Fruit fly (Drosophila melanogaster) whole organism, embryonic: ENCODE measurements around the gene Cpr73D.

ENCODE experiments used
- CG10321 ChIP-seq: fragments of 200-800 bp; sonication (Bioruptor generic); IDR thresholded peaks from 2 replicates; pipeline ENCODE4 v1.3.6; 2022; ENCODE audit warnings: missing biosample characterization, missing genetic modification characterization
- CG11398 ChIP-seq: fragments of 200-800 bp; sonication (Bioruptor generic); optimal IDR thresholded peaks from 2 replicates; lab custom pipeline; 2016; ENCODE audit warnings: missing biosample characterization, missing genetic modification characterization
- CG11504 ChIP-seq: fragments of 200-800 bp; sonication (Bioruptor generic); optimal IDR thresholded peaks from 3 replicates; lab custom pipeline; 2019; ENCODE audit warnings: missing biosample characterization, mild to moderate bottlenecking, missing genetic modification characterization, moderate library complexity
- CG14050 ChIP-seq: fragments of 200-800 bp; sonication (Bioruptor generic); IDR thresholded peaks from 3 replicates; pipeline ENCODE4 v1.3.6; 2022; ENCODE audit warnings: missing biosample characterization, missing genetic modification characterization
- CG15073 ChIP-seq: fragments of 200-800 bp; sonication (Bioruptor generic); optimal IDR thresholded peaks from 2 replicates; lab custom pipeline; 2016; ENCODE audit warnings: missing biosample characterization, missing genetic modification characterization
- CG1602 ChIP-seq: fragments of 200-800 bp; sonication (Bioruptor generic); optimal IDR thresholded peaks from 3 replicates; lab custom pipeline; 2016; ENCODE audit warnings: missing biosample characterization, missing genetic modification characterization
- CG17612 ChIP-seq: fragments of 200-800 bp; sonication (Bioruptor generic); IDR thresholded peaks from 2 replicates; pipeline ENCODE4 v1.3.6; 2022; ENCODE audit warnings: missing biosample characterization, missing genetic modification characterization
- CG18599 ChIP-seq: fragments of 200-800 bp; sonication (Bioruptor generic); optimal IDR thresholded peaks from 3 replicates; lab custom pipeline; 2017; ENCODE audit warnings: missing biosample characterization, missing genetic modification characterization, mild to moderate bottlenecking, moderate library complexity, missing genetic modification reagents
- CG18764 ChIP-seq: fragments of 200-800 bp; sonication (Bioruptor generic); optimal IDR thresholded peaks from 3 replicates; lab custom pipeline; 2016; ENCODE audit warnings: missing biosample characterization, missing genetic modification characterization
- CG2875 ChIP-seq: fragments of 200-800 bp; sonication (Bioruptor generic); optimal IDR thresholded peaks from 2 replicates; lab custom pipeline; 2017; ENCODE audit warnings: missing biosample characterization, mild to moderate bottlenecking, missing genetic modification characterization, missing genetic modification reagents
- CG32532 ChIP-seq: fragments of 200-800 bp; sonication (Bioruptor generic); IDR thresholded peaks from 2 replicates; pipeline ENCODE4 v1.3.6; 2022; ENCODE audit warnings: missing biosample characterization, missing genetic modification characterization
- CG3847 ChIP-seq: fragments of 200-800 bp; sonication (Bioruptor generic); IDR thresholded peaks from 2 replicates; pipeline ENCODE4 v1.3.6; 2022; ENCODE audit warnings: missing biosample characterization, missing genetic modification characterization
- CG4424 ChIP-seq: fragments of 200-800 bp; sonication (Bioruptor generic); optimal IDR thresholded peaks from 3 replicates; lab custom pipeline; 2016; ENCODE audit warnings: missing biosample characterization, missing genetic modification characterization
- CG6272 ChIP-seq: fragments of 200-800 bp; sonication (Bioruptor generic); IDR thresholded peaks from 2 replicates; pipeline ENCODE4 v1.3.6; 2022; ENCODE audit warnings: missing biosample characterization, missing genetic modification characterization
- CG6654 ChIP-seq: fragments of 200-800 bp; sonication (Bioruptor generic); optimal IDR thresholded peaks from 2 replicates; lab custom pipeline; 2017; ENCODE audit warnings: missing biosample characterization, mild to moderate bottlenecking, missing genetic modification characterization
- CG6854 ChIP-seq: fragments of 200-800 bp; sonication (Bioruptor generic); optimal IDR thresholded peaks from 3 replicates; lab custom pipeline; 2017; ENCODE audit warnings: missing biosample characterization, mild to moderate bottlenecking, missing genetic modification characterization
- CG7372 ChIP-seq: fragments of 200-800 bp; sonication (Bioruptor generic); IDR thresholded peaks from 2 replicates; pipeline ENCODE4 v1.3.6; 2022; ENCODE audit warnings: missing biosample characterization, missing genetic modification characterization
- CG8359 ChIP-seq: fragments of 200-800 bp; sonication (Bioruptor generic); optimal IDR thresholded peaks from 2 replicates; lab custom pipeline; 2017; ENCODE audit warnings: missing biosample characterization, mild to moderate bottlenecking, missing genetic modification characterization, borderline replicate concordance
- CG9797 ChIP-seq: fragments of 200-800 bp; sonication (Bioruptor generic); optimal IDR thresholded peaks from 3 replicates; lab custom pipeline; 2018; ENCODE audit warnings: missing biosample characterization, mild to moderate bottlenecking, missing genetic modification characterization
- CHES-1-like ChIP-seq: fragments of 200-800 bp; sonication (Bioruptor generic); optimal IDR thresholded peaks from 2 replicates; lab custom pipeline; 2016; ENCODE audit warnings: missing biosample characterization, missing genetic modification characterization
- HLH3B ChIP-seq: fragments of 200-800 bp; sonication (Bioruptor generic); IDR thresholded peaks from 2 replicates; pipeline ENCODE4 v1.3.6; 2022; ENCODE audit warnings: missing biosample characterization, missing genetic modification characterization
- Hr39 ChIP-seq: fragments of >200 bp; optimal IDR thresholded peaks from 2 replicates; lab custom pipeline; 2017
- MESR4 ChIP-seq: fragments of 200-800 bp; sonication (Bioruptor generic); optimal IDR thresholded peaks from 2 replicates; lab custom pipeline; 2018; ENCODE audit warnings: missing biosample characterization, mild to moderate bottlenecking, missing genetic modification characterization, moderate library complexity
- MTF-1 ChIP-seq: fragments of 200-800 bp; sonication (Bioruptor generic); optimal IDR thresholded peaks from 2 replicates; lab custom pipeline; 2018; ENCODE audit warnings: missing biosample characterization, mild to moderate bottlenecking, missing genetic modification characterization, borderline replicate concordance
- Mes4 ChIP-seq: fragments of 200-800 bp; sonication (Bioruptor generic); optimal IDR thresholded peaks from 2 replicates; lab custom pipeline; 2016; ENCODE audit warnings: missing biosample characterization, missing genetic modification characterization
- NfI ChIP-seq: fragments of 200-800 bp; sonication (Bioruptor generic); optimal IDR thresholded peaks from 3 replicates; lab custom pipeline; 2018; ENCODE audit warnings: missing biosample characterization, mild to moderate bottlenecking, missing genetic modification characterization, moderate library complexity
- Six4 ChIP-seq: fragments of 200-800 bp; sonication (Bioruptor generic); optimal IDR thresholded peaks from 2 replicates; lab custom pipeline; 2016; ENCODE audit warnings: missing biosample characterization, missing genetic modification characterization
- Tbp ChIP-seq: fragments of >200 bp; optimal IDR thresholded peaks from 2 replicates; lab custom pipeline; 2018; ENCODE audit warnings: missing biosample characterization, missing genetic modification characterization
- Vsx1 ChIP-seq: fragments of 200-800 bp; sonication (Bioruptor generic); optimal IDR thresholded peaks from 2 replicates; lab custom pipeline; 2017; ENCODE audit warnings: missing biosample characterization, mild to moderate bottlenecking, missing genetic modification characterization, missing genetic modification reagents
- ab ChIP-seq: fragments of 200-800 bp; sonication (Bioruptor generic); optimal IDR thresholded peaks from 2 replicates; lab custom pipeline; 2016; ENCODE audit warnings: missing biosample characterization, missing genetic modification characterization
- bab2 ChIP-seq: fragments of 200-800 bp; sonication (Bioruptor generic); optimal IDR thresholded peaks from 2 replicates; lab custom pipeline; 2016; ENCODE audit warnings: missing biosample characterization, missing genetic modification characterization
- fru ChIP-seq: fragments of >200 bp; optimal IDR thresholded peaks from 2 replicates; lab custom pipeline; 2017
- grau ChIP-seq: fragments of 200-800 bp; optimal IDR thresholded peaks from 3 replicates; lab custom pipeline; 2019; ENCODE audit warnings: missing biosample characterization, mild to moderate bottlenecking, missing genetic modification characterization, moderate library complexity
- lola ChIP-seq, 3 experiments: fragments of >200 bp in 2 of 3; fragments of 200-800 bp in 1 of 3; sonication (Bioruptor generic) in 1 of 3; optimal IDR thresholded peaks; 2 replicates each; lab custom pipeline; 2017 to 2019; ENCODE audit warnings: missing biosample characterization in 3 of 3, missing genetic modification characterization in 3 of 3, mild to moderate bottlenecking in 1 of 3, moderate library complexity in 1 of 3
- mirr ChIP-seq: fragments of 200-800 bp; sonication (Bioruptor generic); optimal IDR thresholded peaks from 3 replicates; lab custom pipeline; 2018; ENCODE audit warnings: missing biosample characterization, mild to moderate bottlenecking, missing genetic modification characterization
- pros ChIP-seq: fragments of 200-800 bp; sonication (Bioruptor generic); optimal IDR thresholded peaks from 3 replicates; lab custom pipeline; 2019; ENCODE audit warnings: missing biosample characterization, mild to moderate bottlenecking, missing genetic modification characterization, moderate library complexity
- pzg ChIP-seq: fragments of 200-800 bp; sonication (Bioruptor generic); optimal IDR thresholded peaks from 3 replicates; lab custom pipeline; 2018; ENCODE audit warnings: missing biosample characterization, mild to moderate bottlenecking, missing genetic modification characterization, moderate library complexity
- tll ChIP-seq, 2 experiments: fragments of 200-800 bp in 1 of 2; fragments of >200 bp in 1 of 2; sonication (Bioruptor generic) in 1 of 2; optimal IDR thresholded peaks; 2 replicates each; lab custom pipeline; 2017 to 2019; ENCODE audit warnings: missing biosample characterization in 2 of 2, missing genetic modification characterization in 2 of 2, mild to moderate bottlenecking in 1 of 2, moderate library complexity in 1 of 2
- tup ChIP-seq: fragments of 200-800 bp; sonication (Bioruptor generic); optimal IDR thresholded peaks from 2 replicates; lab custom pipeline; 2016; ENCODE audit warnings: missing biosample characterization, mild to moderate bottlenecking, missing genetic modification characterization, moderate library complexity
- unc-4 ChIP-seq: fragments of 200-800 bp; sonication (Bioruptor generic); IDR thresholded peaks from 2 replicates; pipeline ENCODE4 v1.3.6; 2022; ENCODE audit warnings: missing biosample characterization, missing genetic modification characterization; ENCODE audit not compliant: partially characterized antibody
- wek ChIP-seq: fragments of 200-800 bp; sonication (Bioruptor generic); optimal IDR thresholded peaks from 3 replicates; lab custom pipeline; 2018; ENCODE audit warnings: missing biosample characterization, mild to moderate bottlenecking, missing genetic modification characterization, moderate library complexity
- zf30C ChIP-seq: fragments of 200-800 bp; sonication (Bioruptor generic); optimal IDR thresholded peaks from 3 replicates; lab custom pipeline; 2018; ENCODE audit warnings: missing biosample characterization, mild to moderate bottlenecking, missing genetic modification characterization

Cpr73D gene

dm6 chr3L:17004218-17004759, 46.8 kb upstream of the Cpr73D start (continued):
- no peak for TF ChIP-seq pzg (GFP tag; lab: Kevin White, UChicago)
- peak; percentile 38 for TF ChIP-seq wek (GFP tag; lab: Kevin White, UChicago)
- peak; percentile 88 for TF ChIP-seq CG3847 (GFP tag; lab: Robert Waterston, UW)
- peak; percentile 76 for TF ChIP-seq CG14050 (GFP tag; lab: Robert Waterston, UW)
- TF ChIP-seq CG6854 (GFP tag; lab: Kevin White, UChicago): peak; percentile 73
- peak; percentile 87 for TF ChIP-seq CG32532 (GFP tag; lab: Robert Waterston, UW)
- peak; percentile 91 for TF ChIP-seq CG18599 (GFP tag; lab: Kevin White, UChicago)
- no peak for TF ChIP-seq pros
- TF ChIP-seq CG11398 (GFP tag; lab: Kevin White, UChicago): peak; percentile 87
- TF ChIP-seq bab2: peak; percentile 89
- no peak for TF ChIP-seq Tbp (GFP tag; lab: Kevin White, UChicago)
- peak; percentile 54 for TF ChIP-seq CG2875
- TF ChIP-seq CG10321: peak; percentile 64; the same call in 1 of the 2 replicates
- peak; percentile 19 for TF ChIP-seq MTF-1
- TF ChIP-seq tll (GFP tag; optimal IDR thresholded peaks at IDR 0.05; lab: Kevin White, UChicago): no peak
- peak; percentile 59 for TF ChIP-seq zf30C (GFP tag; lab: Kevin White, UChicago)
- TF ChIP-seq CG15073: peak; percentile 35
- TF ChIP-seq unc-4 (GFP tag; lab: Robert Waterston, UW): no peak
- TF ChIP-seq CG18764 (GFP tag; lab: Kevin White, UChicago): peak; percentile 75
- peak; percentile 85 for TF ChIP-seq CG4424 (GFP tag; lab: Kevin White, UChicago)
- TF ChIP-seq Mes4: peak; percentile 73
- peak; percentile 8 for TF ChIP-seq CG8359
- peak; percentile 82 for TF ChIP-seq CG7372
- TF ChIP-seq lola (GFP tag; optimal IDR thresholded peaks at IDR 0.05; lab: Kevin White, UChicago): peak in 1 of 3 experiments; percentile 61
- peak; percentile 79 for TF ChIP-seq CG6272 (GFP tag; lab: Robert Waterston, UW)
- peak; percentile 93 for TF ChIP-seq CG11504 (tag; lab: Kevin White, UChicago)
- peak; percentile 38 for TF ChIP-seq CG6654 (GFP tag; lab: Kevin White, UChicago)
- TF ChIP-seq CG9797 (GFP tag; lab: Kevin White, UChicago): peak; percentile 18
- no peak for TF ChIP-seq Hr39
- peak; percentile 58 for TF ChIP-seq Vsx1 (GFP tag; lab: Kevin White, UChicago)
- peak; percentile 92 for TF ChIP-seq CHES-1-like (GFP tag; lab: Kevin White, UChicago)
- peak; percentile 83 for TF ChIP-seq NfI (GFP tag; lab: Kevin White, UChicago)
- TF ChIP-seq tup: peak; percentile 67
- TF ChIP-seq Six4 (GFP tag; lab: Kevin White, UChicago): peak; percentile 86
- TF ChIP-seq grau (tag; lab: Kevin White, UChicago): peak; percentile 91
- TF ChIP-seq CG1602 (GFP tag; lab: Kevin White, UChicago): peak; percentile 68
- TF ChIP-seq ab (GFP tag; lab: Kevin White, UChicago): peak; percentile 54
- 0 out of 2 replicates have a peak, but pooled peaks have one; percentile 35 for TF ChIP-seq CG17612 (GFP tag; lab: Robert Waterston, UW)
- peak; percentile 33 for TF ChIP-seq mirr (GFP tag; lab: Kevin White, UChicago)
- TF ChIP-seq fru: no peak
- TF ChIP-seq MESR4 (GFP tag; lab: Kevin White, UChicago): no peak
- TF ChIP-seq HLH3B (GFP tag; lab: Robert Waterston, UW): peak; percentile 88
